Fruit fly (Drosophila melanogaster) whole organism, embryonic: Measurements from ENCODE around the gene halo.

Experiments
- CG10431 ChIP-seq: fragments of 200-800 bp; sonication (Bioruptor generic); optimal IDR thresholded peaks from 3 replicates; lab custom pipeline; 2018; ENCODE audit warnings: missing biosample characterization, mild to moderate bottlenecking, missing genetic modification characterization
- CG11085 ChIP-seq: fragments of 200-800 bp; sonication (Bioruptor generic); IDR thresholded peaks from 2 replicates; pipeline ENCODE4 v1.3.6; 2022; ENCODE audit warnings: missing biosample characterization, missing genetic modification characterization
- CG11504 ChIP-seq: fragments of 200-800 bp; sonication (Bioruptor generic); optimal IDR thresholded peaks from 3 replicates; lab custom pipeline; 2019; ENCODE audit warnings: missing biosample characterization, mild to moderate bottlenecking, missing genetic modification characterization, moderate library complexity
- CG12104 ChIP-seq: fragments of 200-800 bp; sonication (Bioruptor generic); optimal IDR thresholded peaks from 3 replicates; lab custom pipeline; 2016; ENCODE audit warnings: missing biosample characterization, missing genetic modification characterization
- CG14441 ChIP-seq: fragments of 200-800 bp; sonication (Bioruptor generic); IDR thresholded peaks from 2 replicates; pipeline ENCODE4 v1.3.6; 2022; ENCODE audit warnings: missing biosample characterization, missing genetic modification characterization
- CG14667 ChIP-seq: fragments of 200-800 bp; sonication (Bioruptor generic); IDR thresholded peaks from 2 replicates; pipeline ENCODE4 v1.3.6; 2022; ENCODE audit warnings: missing biosample characterization, missing genetic modification characterization
- CG1602 ChIP-seq: fragments of 200-800 bp; sonication (Bioruptor generic); optimal IDR thresholded peaks from 3 replicates; lab custom pipeline; 2016; ENCODE audit warnings: missing biosample characterization, missing genetic modification characterization
- CG17612 ChIP-seq: fragments of 200-800 bp; sonication (Bioruptor generic); IDR thresholded peaks from 2 replicates; pipeline ENCODE4 v1.3.6; 2022; ENCODE audit warnings: missing biosample characterization, missing genetic modification characterization
- CG18619 ChIP-seq: fragments of 200-800 bp; sonication (Bioruptor generic); optimal IDR thresholded peaks from 3 replicates; lab custom pipeline; 2017; ENCODE audit warnings: missing biosample characterization, mild to moderate bottlenecking, missing genetic modification characterization
- CG2116 ChIP-seq: fragments of 200-800 bp; sonication (Bioruptor generic); optimal IDR thresholded peaks from 3 replicates; lab custom pipeline; 2018; ENCODE audit warnings: missing biosample characterization, mild to moderate bottlenecking, missing genetic modification characterization
- CG2712 ChIP-seq: fragments of 200-800 bp; optimal IDR thresholded peaks from 3 replicates; lab custom pipeline; 2019; ENCODE audit warnings: missing biosample characterization, mild to moderate bottlenecking, missing genetic modification characterization, moderate library complexity
- CG31441 ChIP-seq: fragments of 200-800 bp; sonication (Bioruptor generic); IDR thresholded peaks from 2 replicates; pipeline ENCODE4 v1.3.6; 2022; ENCODE audit warnings: missing biosample characterization, missing genetic modification characterization
- CG3838 ChIP-seq: fragments of 200-800 bp; sonication (Bioruptor generic); optimal IDR thresholded peaks from 3 replicates; lab custom pipeline; 2016; ENCODE audit warnings: missing biosample characterization, missing genetic modification characterization
- CG3847 ChIP-seq: fragments of 200-800 bp; sonication (Bioruptor generic); IDR thresholded peaks from 2 replicates; pipeline ENCODE4 v1.3.6; 2022; ENCODE audit warnings: missing biosample characterization, missing genetic modification characterization
- CG43689 ChIP-seq: fragments of 200-800 bp; sonication (Bioruptor generic); IDR thresholded peaks from 2 replicates; pipeline ENCODE4 v1.3.6; 2022; ENCODE audit warnings: missing biosample characterization, missing genetic modification characterization
- CG4854 ChIP-seq: fragments of 200-800 bp; sonication (Bioruptor generic); optimal IDR thresholded peaks from 2 replicates; lab custom pipeline; 2016; ENCODE audit warnings: missing biosample characterization, missing genetic modification characterization, inconsistent platforms
- CG5245 ChIP-seq: fragments of 200-800 bp; sonication (Bioruptor generic); optimal IDR thresholded peaks from 3 replicates; lab custom pipeline; 2016; ENCODE audit warnings: missing biosample characterization, missing genetic modification characterization
- CG6654 ChIP-seq: fragments of 200-800 bp; sonication (Bioruptor generic); optimal IDR thresholded peaks from 2 replicates; lab custom pipeline; 2017; ENCODE audit warnings: missing biosample characterization, mild to moderate bottlenecking, missing genetic modification characterization
- CG6683 ChIP-seq: fragments of 200-800 bp; sonication (Bioruptor generic); optimal IDR thresholded peaks from 2 replicates; lab custom pipeline; 2017; ENCODE audit warnings: missing biosample characterization, mild to moderate bottlenecking, missing genetic modification characterization, missing genetic modification reagents
- CG6813 ChIP-seq: fragments of 200-800 bp; sonication (Bioruptor generic); optimal IDR thresholded peaks from 2 replicates; lab custom pipeline; 2017; ENCODE audit warnings: missing biosample characterization, missing genetic modification characterization, mild to moderate bottlenecking, moderate library complexity, missing genetic modification reagents
- CG8765 ChIP-seq: fragments of 200-800 bp; sonication (Bioruptor generic); IDR thresholded peaks from 2 replicates; pipeline ENCODE4 v1.3.6; 2022; ENCODE audit warnings: missing biosample characterization, missing genetic modification characterization
- CG9609 ChIP-seq: fragments of 200-800 bp; sonication (Bioruptor generic); optimal IDR thresholded peaks from 3 replicates; lab custom pipeline; 2016; ENCODE audit warnings: missing biosample characterization, missing genetic modification characterization
- CrebB ChIP-seq: fragments of 200-800 bp; sonication (Bioruptor generic); optimal IDR thresholded peaks from 3 replicates; lab custom pipeline; 2018; ENCODE audit warnings: missing biosample characterization, mild to moderate bottlenecking, missing genetic modification characterization
- Dfd ChIP-seq, 2 experiments: fragments of >200 bp; optimal IDR thresholded peaks; 2 replicates each; lab custom pipeline; 2017; ENCODE audit warnings: missing biosample characterization in 2 of 2, missing genetic modification characterization in 2 of 2
- Ets97D ChIP-seq: fragments of 200-800 bp; sonication (Bioruptor generic); optimal IDR thresholded peaks from 3 replicates; lab custom pipeline; 2016; ENCODE audit warnings: missing biosample characterization, missing genetic modification characterization
- Hr39 ChIP-seq: fragments of >200 bp; optimal IDR thresholded peaks from 2 replicates; lab custom pipeline; 2017
- Med ChIP-seq: fragments of 200-800 bp; sonication (Bioruptor generic); peaks from one replicate; lab custom pipeline; 2016; ENCODE audit warnings: missing biosample characterization, missing genetic modification characterization, mild to moderate bottlenecking, inconsistent platforms, moderate library complexity
- Poxn ChIP-seq: fragments of 200-800 bp; sonication (Bioruptor generic); IDR thresholded peaks from 2 replicates; pipeline ENCODE4 v1.3.6; 2022; ENCODE audit warnings: missing biosample characterization, missing genetic modification characterization
- Ssrp ChIP-seq: fragments of 200-800 bp; sonication (Bioruptor generic); optimal IDR thresholded peaks from 2 replicates; lab custom pipeline; 2018; ENCODE audit warnings: missing biosample characterization, mild to moderate bottlenecking, missing genetic modification characterization, moderate library complexity
- ase ChIP-seq: fragments of 200-800 bp; sonication (Bioruptor generic); IDR thresholded peaks from 3 replicates; pipeline ENCODE4 v1.3.6; 2022; ENCODE audit warnings: missing biosample characterization, missing genetic modification characterization
- br ChIP-seq: fragments of >200 bp; optimal IDR thresholded peaks from 2 replicates; lab custom pipeline; 2017
- chm ChIP-seq: fragments of 200-800 bp; sonication (Bioruptor generic); IDR thresholded peaks from 2 replicates; pipeline ENCODE4 v1.3.6; 2022; ENCODE audit warnings: missing biosample characterization, missing genetic modification characterization
- croc ChIP-seq: fragments of 200-800 bp; sonication (Bioruptor generic); conservative IDR thresholded peaks from 3 replicates; pipeline ENCODE4 v1.3.6; 2022; ENCODE audit warnings: missing biosample characterization, missing genetic modification characterization
- crol ChIP-seq: fragments of 200-800 bp; sonication (Bioruptor generic); IDR thresholded peaks from 2 replicates; pipeline ENCODE4 v1.3.6; 2022; ENCODE audit warnings: missing biosample characterization, missing genetic modification characterization
- dimm ChIP-seq: fragments of 200-800 bp; sonication (Bioruptor generic); IDR thresholded peaks from 2 replicates; pipeline ENCODE4 v1.3.6; 2022; ENCODE audit warnings: missing biosample characterization, missing genetic modification characterization
- dmrt11E ChIP-seq: fragments of 200-800 bp; sonication (Bioruptor generic); optimal IDR thresholded peaks from 3 replicates; lab custom pipeline; 2018; ENCODE audit warnings: missing biosample characterization, mild to moderate bottlenecking, missing genetic modification characterization, moderate library complexity
- emc ChIP-seq: fragments of 200-800 bp; sonication (Bioruptor generic); optimal IDR thresholded peaks from 2 replicates; lab custom pipeline; 2016; ENCODE audit warnings: missing biosample characterization, missing genetic modification characterization
- fd102C ChIP-seq: fragments of 200-800 bp; sonication (Bioruptor generic); optimal IDR thresholded peaks from 2 replicates; lab custom pipeline; 2018; ENCODE audit warnings: missing biosample characterization, mild to moderate bottlenecking, missing genetic modification characterization, moderate library complexity
- fru ChIP-seq: fragments of >200 bp; optimal IDR thresholded peaks from 2 replicates; lab custom pipeline; 2017
- gce ChIP-seq: fragments of 200-800 bp; sonication (Bioruptor generic); IDR thresholded peaks from 3 replicates; pipeline ENCODE4 v1.3.6; 2022; ENCODE audit warnings: missing biosample characterization, missing genetic modification characterization
- ham ChIP-seq: fragments of 200-800 bp; sonication (Bioruptor generic); IDR thresholded peaks from 2 replicates; pipeline ENCODE4 v1.3.6; 2022; ENCODE audit warnings: missing biosample characterization, missing genetic modification characterization
- hkb ChIP-seq, 2 experiments: fragments of 200-800 bp in 1 of 2; fragments of >200 bp in 1 of 2; sonication (Bioruptor generic) in 1 of 2; IDR thresholded peaks in 1 of 2; optimal IDR thresholded peaks in 1 of 2; 2 replicates each; pipeline versions ENCODE4 v1.3.6 to Lab custom; 2017 to 2022; ENCODE audit warnings: missing biosample characterization in 1 of 2, missing genetic modification characterization in 1 of 2
- mirr ChIP-seq: fragments of 200-800 bp; sonication (Bioruptor generic); optimal IDR thresholded peaks from 3 replicates; lab custom pipeline; 2018; ENCODE audit warnings: missing biosample characterization, mild to moderate bottlenecking, missing genetic modification characterization
- row ChIP-seq: fragments of 200-800 bp; sonication (Bioruptor generic); IDR thresholded peaks from 3 replicates; pipeline ENCODE4 v1.3.6; 2022; ENCODE audit warnings: missing biosample characterization, missing genetic modification characterization
- sd ChIP-seq: fragments of 200-800 bp; sonication (Bioruptor generic); optimal IDR thresholded peaks from 3 replicates; lab custom pipeline; 2018; ENCODE audit warnings: missing biosample characterization, mild to moderate bottlenecking, missing genetic modification characterization, moderate library complexity
- seq ChIP-seq: fragments of 200-800 bp; sonication (Bioruptor generic); IDR thresholded peaks from 2 replicates; pipeline ENCODE4 v1.3.6; 2022; ENCODE audit warnings: missing biosample characterization, missing genetic modification characterization
- shn ChIP-seq: fragments of 200-800 bp; sonication (Bioruptor generic); optimal IDR thresholded peaks from 3 replicates; lab custom pipeline; 2016; ENCODE audit warnings: missing biosample characterization, missing genetic modification characterization
- stwl ChIP-seq: fragments of 200-800 bp; sonication (Bioruptor generic); optimal IDR thresholded peaks from 3 replicates; lab custom pipeline; 2018; ENCODE audit warnings: missing biosample characterization, mild to moderate bottlenecking, missing genetic modification characterization, moderate library complexity
- tna ChIP-seq: fragments of 200-800 bp; sonication (Bioruptor generic); IDR thresholded peaks from 2 replicates; pipeline ENCODE4 v1.3.6; 2022; ENCODE audit warnings: missing biosample characterization, missing genetic modification characterization; ENCODE audit not compliant: partially characterized antibody
- twi ChIP-seq: fragments of 200-800 bp; optimal IDR thresholded peaks from 2 replicates; lab custom pipeline; 2019; ENCODE audit warnings: missing biosample characterization, mild to moderate bottlenecking, missing genetic modification characterization, moderate library complexity
- vfl ChIP-seq: fragments of 200-800 bp; sonication (Bioruptor generic); optimal IDR thresholded peaks from 2 replicates; lab custom pipeline; 2016; ENCODE audit warnings: missing biosample characterization, missing genetic modification characterization
- zen ChIP-seq: fragments of 200-800 bp; sonication (Bioruptor generic); optimal IDR thresholded peaks from 3 replicates; lab custom pipeline; 2018; ENCODE audit warnings: missing biosample characterization, mild to moderate bottlenecking, missing genetic modification characterization, moderate library complexity
- zfh2 ChIP-seq: fragments of 200-800 bp; sonication (Bioruptor generic); optimal IDR thresholded peaks from 2 replicates; lab custom pipeline; 2016; ENCODE audit warnings: missing biosample characterization, missing genetic modification characterization

halo gene

dm6 chr2L:1473427-1473826 is 44.5 kb downstream of the halo start (continued):
- no peak for TF ChIP-seq tna (GFP tag; lab: Robert Waterston, UW)
- no peak for TF ChIP-seq emc (GFP tag; lab: Kevin White, UChicago)
- TF ChIP-seq br (lab: Kevin White, UChicago), result no peak
- TF ChIP-seq ase (GFP tag; lab: Robert Waterston, UW), result peak; percentile 62; the same call in 2 of the 3 replicates
- TF ChIP-seq row, result peak; percentile 85
- TF ChIP-seq CG6813 (GFP tag; lab: Kevin White, UChicago), result peak; percentile 10
- no peak for TF ChIP-seq CG2116 (GFP tag; lab: Kevin White, UChicago)
- no peak for TF ChIP-seq shn (GFP tag; lab: Kevin White, UChicago)
- no peak for TF ChIP-seq CG31441 (GFP tag; lab: Robert Waterston, UW)
- no peak for TF ChIP-seq mirr (GFP tag; lab: Kevin White, UChicago)
- no peak for TF ChIP-seq zfh2
- peak; percentile 56 for TF ChIP-seq CG11504 (tag; lab: Kevin White, UChicago)
- no peak for TF ChIP-seq Hr39 (lab: Kevin White, UChicago)
- 0 out of 2 replicates have a peak, but pooled peaks have one; percentile 12 for TF ChIP-seq dimm
- no peak for TF ChIP-seq CG18619 (GFP tag; lab: Kevin White, UChicago)
- no peak for TF ChIP-seq CG17612 (GFP tag; lab: Robert Waterston, UW)
- TF ChIP-seq Ssrp (tag; lab: Kevin White, UChicago), result peak; percentile 21
- TF ChIP-seq CG11085, result 0 out of 2 replicates have a peak, but pooled peaks have one; percentile 13
- TF ChIP-seq Ets97D (GFP tag; lab: Kevin White, UChicago), result no peak
- TF ChIP-seq seq (GFP tag; lab: Robert Waterston, UW), result 0 out of 2 replicates have a peak, but pooled peaks have one; percentile 40
- TF ChIP-seq Dfd (GFP tag; optimal IDR thresholded peaks at IDR 0.05; lab: Kevin White, UChicago), result no peak
- TF ChIP-seq hkb (optimal IDR thresholded peaks at IDR 0.05; lab: Kevin White, UChicago), result no peak
- TF ChIP-seq hkb (GFP tag; IDR thresholded peaks at IDR 0.05; lab: Robert Waterston, UW), result peak; percentile 75
- peak; percentile 84 for TF ChIP-seq Med (GFP tag; lab: Kevin White, UChicago)
- TF ChIP-seq crol (GFP tag; lab: Robert Waterston, UW), result peak; percentile 62
- no peak for TF ChIP-seq CG4854
- TF ChIP-seq CG8765 (GFP tag; lab: Robert Waterston, UW), result peak; percentile 80
- TF ChIP-seq zen (tag; lab: Kevin White, UChicago), result peak; percentile 18
- TF ChIP-seq CG1602 (GFP tag; lab: Kevin White, UChicago), result peak; percentile 18
- peak; percentile 66 for TF ChIP-seq dmrt11E
- peak; percentile 80 for TF ChIP-seq CG2712
- TF ChIP-seq CG10431 (GFP tag; lab: Kevin White, UChicago), result no peak
- no peak for TF ChIP-seq twi (tag; lab: Kevin White, UChicago)
- TF ChIP-seq CG6654 (GFP tag; lab: Kevin White, UChicago), result no peak
- TF ChIP-seq CG9609, result no peak
- no peak for TF ChIP-seq CG12104
- 0 out of 2 replicates have a peak, but pooled peaks have one; percentile 12 for TF ChIP-seq CG3847 (GFP tag; lab: Robert Waterston, UW)
- no peak for TF ChIP-seq CrebB (tag; lab: Kevin White, UChicago)
- TF ChIP-seq ham (GFP tag; lab: Robert Waterston, UW), result no peak
- no peak for TF ChIP-seq sd (tag; lab: Kevin White, UChicago)
- peak; percentile 79 for TF ChIP-seq chm
- peak; percentile 37; the same call in 1 of the 3 replicates for TF ChIP-seq gce (GFP tag; lab: Robert Waterston, UW)
- TF ChIP-seq CG14441 (GFP tag; lab: Robert Waterston, UW), result 0 out of 2 replicates have a peak, but pooled peaks have one; percentile 36
- TF ChIP-seq CG14667 (GFP tag; lab: Robert Waterston, UW), result peak; percentile 55; the same call in 1 of the 2 replicates
- no peak for TF ChIP-seq CG5245 (GFP tag; lab: Kevin White, UChicago)
- no peak for TF ChIP-seq CG6683 (GFP tag; lab: Kevin White, UChicago)
- no peak for TF ChIP-seq fd102C (GFP tag; lab: Kevin White, UChicago)
- no peak for TF ChIP-seq vfl
- no peak for TF ChIP-seq stwl (tag; lab: Kevin White, UChicago)
- TF ChIP-seq CG3838 (GFP tag; lab: Kevin White, UChicago), result no peak
- no peak for TF ChIP-seq CG43689 (GFP tag; lab: Robert Waterston, UW)
- no peak for TF ChIP-seq Poxn (GFP tag; lab: Robert Waterston, UW)
- peak; percentile 61 for TF ChIP-seq croc
- no peak for TF ChIP-seq fru (lab: Kevin White, UChicago)
